Worm (Caenorhabditis elegans) whole organism, L2 larva: ENCODE results near the gene F08H9.4.

Experiments
- egl-27 ChIP-seq: sonication (generic microtip); optimal IDR thresholded peaks from 3 replicates; lab custom pipeline; 2017; ENCODE audit warnings: missing biosample characterization, missing genetic modification reagents, missing genetic modification characterization
- elt-1 ChIP-seq: fragments of 150-350 bp; optimal IDR thresholded peaks from 2 replicates; lab custom pipeline; 2014; ENCODE audit warnings: missing biosample characterization, missing genetic modification characterization
- fos-1 ChIP-seq: fragments of 150-350 bp; optimal IDR thresholded peaks from 2 replicates; lab custom pipeline; 2014; ENCODE audit warnings: missing biosample characterization, missing genetic modification characterization
- lin-13 ChIP-seq: fragments of 150-350 bp; optimal IDR thresholded peaks from 2 replicates; lab custom pipeline; 2014; ENCODE audit warnings: missing biosample characterization, missing genetic modification reagents, missing genetic modification characterization
- lin-39 ChIP-seq: fragments of 150-350 bp; optimal IDR thresholded peaks from 2 replicates; lab custom pipeline; 2014; ENCODE audit warnings: missing biosample characterization, missing genetic modification reagents, missing genetic modification characterization
- skn-1 ChIP-seq: sonication (generic microtip); optimal IDR thresholded peaks from 2 replicates; lab custom pipeline; 2017; ENCODE audit warnings: missing biosample characterization, missing genetic modification characterization
- ztf-4 ChIP-seq: fragments of 150-350 bp; optimal IDR thresholded peaks from 2 replicates; lab custom pipeline; 2014; ENCODE audit warnings: missing biosample characterization, missing genetic modification characterization

DNA sequence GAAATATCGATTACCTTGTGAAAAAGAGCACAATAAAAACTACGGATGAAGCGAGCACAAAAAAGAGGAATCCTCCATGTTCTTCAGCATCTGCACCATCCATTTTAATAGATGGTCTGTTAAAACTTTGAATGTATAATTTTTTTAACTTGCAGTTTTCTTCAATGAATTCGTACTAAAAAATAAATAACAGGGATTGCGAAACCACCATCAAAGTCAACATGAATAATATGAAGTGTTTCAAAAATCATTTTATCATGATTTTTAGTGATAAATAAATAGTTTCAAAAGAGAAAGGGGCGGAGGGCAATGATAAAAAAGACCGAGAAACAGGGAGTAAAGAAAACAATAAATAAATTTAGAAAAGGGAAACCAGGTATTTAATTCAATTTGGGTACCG, 42.9 kb downstream of the F08H9.4 start, which contains the start of gene dhs-22:
- TF ChIP-seq ztf-4 (tag; lab: Kevin White, UChicago), result no peak
- no peak for TF ChIP-seq fos-1 (tag; lab: Kevin White, UChicago)
- TF ChIP-seq lin-39 (tag; lab: Kevin White, UChicago), result no peak
- no peak for TF ChIP-seq elt-1
- no peak for TF ChIP-seq skn-1 (tag; lab: Kevin White, UChicago)
- no peak for TF ChIP-seq lin-13 (GFP tag; lab: Kevin White, UChicago)
- no peak for TF ChIP-seq egl-27 (tag; lab: Kevin White, UChicago)
